Worm (Caenorhabditis elegans): Measurements from ENCODE around the gene dnc-3.

ce11 chrII:3512240-3512639 lies 41.3 kb upstream of the dnc-3 start, which contains the start of gene Y49F6B.19:
- TF ChIP-seq cog-1 (tag; optimal IDR thresholded peaks at IDR 0.05), result no peak
- no peak for TF ChIP-seq ztf-23 (GFP tag; IDR thresholded peaks at IDR 0.05)
- no peak for TF ChIP-seq ref-1 (GFP tag; conservative IDR thresholded peaks at IDR 0.05)
- no peak for TF ChIP-seq T22C8.4 (GFP tag; IDR thresholded peaks at IDR 0.05)
- no peak for TF ChIP-seq ztf-29 (GFP tag; IDR thresholded peaks at IDR 0.05)
- TF ChIP-seq klf-2 (GFP tag; conservative IDR thresholded peaks at IDR 0.05), result no peak

Measured in whole organism, midembryonic.